Worm (Caenorhabditis elegans) whole organism, late embryonic: Measurements from ENCODE around the gene dpm-3.

Source experiments
- ama-1 ChIP-seq: fragments of 150-350 bp; optimal IDR thresholded peaks from 2 replicates; lab custom pipeline; 2014
- elt-4 ChIP-seq: sonication (generic microtip); optimal IDR thresholded peaks from 2 replicates; lab custom pipeline; 2016; ENCODE audit warnings: missing genetic modification characterization, missing compliant biosample characterization
- ets-4 ChIP-seq: sonication (generic microtip); optimal IDR thresholded peaks from 2 replicates; lab custom pipeline; 2016; ENCODE audit warnings: missing genetic modification characterization, missing compliant biosample characterization
- fkh-10 ChIP-seq: fragments of 150-350 bp; optimal IDR thresholded peaks from 2 replicates; lab custom pipeline; 2014; ENCODE audit warnings: missing biosample characterization, missing genetic modification reagents, missing genetic modification characterization
- hlh-8 ChIP-seq: sonication (generic microtip); optimal IDR thresholded peaks from 2 replicates; lab custom pipeline; 2016; ENCODE audit warnings: missing genotype, missing genetic modification characterization, missing compliant biosample characterization
- madf-2 ChIP-seq: sonication (generic microtip); optimal IDR thresholded peaks from 2 replicates; lab custom pipeline; 2017; ENCODE audit warnings: missing genetic modification characterization, missing compliant biosample characterization
- pat-9 ChIP-seq: fragments of 200-800 bp; sonication (Bioruptor generic); optimal IDR thresholded peaks from 2 replicates; lab custom pipeline; 2018; ENCODE audit warnings: mild to moderate bottlenecking, missing genetic modification characterization, moderate library complexity, missing compliant biosample characterization
- pha-4 ChIP-seq: fragments of 150-350 bp; optimal IDR thresholded peaks from 2 replicates; lab custom pipeline; 2018; ENCODE audit warnings: missing biosample characterization, missing genetic modification reagents, missing genetic modification characterization
- rnt-1 ChIP-seq: sonication (generic microtip); optimal IDR thresholded peaks from 2 replicates; lab custom pipeline; 2016; ENCODE audit warnings: missing genetic modification characterization, missing compliant biosample characterization
- tbx-2 ChIP-seq: sonication (generic microtip); optimal IDR thresholded peaks from 2 replicates; lab custom pipeline; 2016; ENCODE audit warnings: missing genetic modification characterization, missing compliant biosample characterization
- ttx-3 ChIP-seq: sonication (generic microtip); optimal IDR thresholded peaks from 2 replicates; lab custom pipeline; 2016; ENCODE audit warnings: missing genetic modification reagents, missing genetic modification characterization, missing compliant biosample characterization
- unc-3 ChIP-seq, 2 experiments: fragments of 200-800 bp in 1 of 2; sonication (Bioruptor generic) in 1 of 2; sonication (generic microtip) in 1 of 2; conservative IDR thresholded peaks in 1 of 2; optimal IDR thresholded peaks in 1 of 2; 2 replicates each; pipeline versions ENCODE4 v1.3.6 to Lab custom; 2016 to 2022; ENCODE audit warnings: missing compliant biosample characterization in 2 of 2, missing genetic modification characterization in 2 of 2, missing genetic modification reagents in 1 of 2
- unc-55 ChIP-seq: sonication (generic microtip); optimal IDR thresholded peaks from 2 replicates; lab custom pipeline; 2017; ENCODE audit warnings: missing biosample characterization, missing genetic modification reagents, missing genetic modification characterization

ce11 chrIV:12364964-12365363, 26.4 kb upstream of the dpm-3 start:
- TF ChIP-seq hlh-8 (no peak), ama-1 (lab: Kevin White, UChicago) (no peak), unc-3 (GFP tag; conservative IDR thresholded peaks at IDR 0.05; lab: Robert Waterston, UW) (no peak), unc-3 (tag; optimal IDR thresholded peaks at IDR 0.05; lab: Kevin White, UChicago) (no peak), ttx-3 (tag; lab: Kevin White, UChicago) (no peak), unc-55 (GFP tag; lab: Kevin White, UChicago) (no peak), fkh-10 (GFP tag; lab: Kevin White, UChicago) (no peak), rnt-1 (tag; lab: Kevin White, UChicago) (no peak), tbx-2 (no peak), elt-4 (tag; lab: Kevin White, UChicago) (no peak), pat-9 (no peak), pha-4 (no peak), madf-2 (no peak), ets-4 (no peak)
